Fruit fly (Drosophila melanogaster) S2 (cell line): ENCODE data around the gene CtIP.

ENCODE experiments used
- CG8478 ChIP-seq: fragments of >200 bp; optimal IDR thresholded peaks from 2 replicates; lab custom pipeline; 2018
- CTCF ChIP-seq, 2 experiments: fragments of >200 bp; optimal IDR thresholded peaks; 2 replicates each; lab custom pipeline; 2018

- TF ChIP-seq CG8478 (lab: Kevin White, UChicago) (no peak), CTCF (optimal IDR thresholded peaks at IDR 0.05; lab: Kevin White, UChicago) (no peak)
Measured at dm6 chr3L:20393357-20393756, 42.7 kb upstream of the CtIP start, which contains the start of gene CG33969.
